Worm (Caenorhabditis elegans) whole organism, young adult: ENCODE data around the gene gex-5.

Source experiments
- B0261.1 ChIP-seq: sonication (generic microtip); optimal IDR thresholded peaks from 2 replicates; lab custom pipeline; 2016; ENCODE audit warnings: mild to moderate bottlenecking, missing genetic modification characterization, moderate library complexity, missing compliant biosample characterization
- F37B4.10 ChIP-seq: fragments of 200-800 bp; sonication (Bioruptor generic); IDR thresholded peaks from 2 replicates; pipeline ENCODE4 v1.3.6; 2022; ENCODE audit warnings: missing genetic modification characterization, missing compliant biosample characterization
- F49E8.2 ChIP-seq: sonication (generic microtip); optimal IDR thresholded peaks from 3 replicates; lab custom pipeline; 2017; ENCODE audit warnings: missing genetic modification characterization, mild to moderate bottlenecking, missing compliant biosample characterization, antibody characterized with exemption, moderate library complexity; ENCODE audit not compliant: insufficient read depth
- K12H6.12 ChIP-seq: fragments of 200-800 bp; sonication (Bioruptor generic); optimal IDR thresholded peaks from 2 replicates; lab custom pipeline; 2018; ENCODE audit warnings: mild to moderate bottlenecking, missing genetic modification characterization, missing compliant biosample characterization
- Y53G8AR.9 ChIP-seq: fragments of 200-800 bp; sonication (Bioruptor generic); conservative IDR thresholded peaks from 2 replicates; pipeline ENCODE4 v1.3.6; 2022; ENCODE audit warnings: missing genetic modification reagents, missing genetic modification characterization, missing compliant biosample characterization
- Y95B8A.8 ChIP-seq: fragments of 200-800 bp; sonication (Bioruptor generic); IDR thresholded peaks from 2 replicates; pipeline ENCODE4 v1.3.6; 2022; ENCODE audit warnings: missing genetic modification reagents, missing genetic modification characterization, missing compliant biosample characterization
- ZK185.1 ChIP-seq: sonication (generic microtip); optimal IDR thresholded peaks from 2 replicates; lab custom pipeline; 2016; ENCODE audit warnings: mild to moderate bottlenecking, missing genetic modification characterization, missing compliant biosample characterization; ENCODE audit not compliant: poor library complexity, severe bottlenecking
- akir-1 ChIP-seq: fragments of 200-800 bp; sonication (Bioruptor generic); optimal IDR thresholded peaks from 2 replicates; lab custom pipeline; 2018; ENCODE audit warnings: mild to moderate bottlenecking, missing genetic modification characterization, moderate library complexity, missing compliant biosample characterization
- ama-1 ChIP-seq, 3 experiments: fragments of 150-350 bp in 1 of 3; sonication (generic microtip) in 2 of 3; optimal IDR thresholded peaks; 2 replicates each; lab custom pipeline; 2014 to 2018; ENCODE audit warnings: missing biosample characterization in 2 of 3, missing genetic modification characterization in 2 of 3, missing genetic modification reagents in 2 of 3
- atf-7 ChIP-seq: sonication (generic microtip); optimal IDR thresholded peaks from 2 replicates; lab custom pipeline; 2017; ENCODE audit warnings: mild to moderate bottlenecking, missing genetic modification characterization, missing compliant biosample characterization
- attf-6 ChIP-seq: fragments of 200-800 bp; sonication (Bioruptor generic); IDR thresholded peaks from 2 replicates; pipeline ENCODE4 v1.3.6; 2022; ENCODE audit warnings: missing genetic modification reagents, missing genetic modification characterization, missing compliant biosample characterization
- bed-2 ChIP-seq: fragments of 200-800 bp; sonication (Bioruptor generic); IDR thresholded peaks from 2 replicates; pipeline ENCODE4 v1.3.6; 2022; ENCODE audit warnings: missing genetic modification reagents, missing genetic modification characterization, missing compliant biosample characterization
- ccch-3 ChIP-seq: fragments of 200-800 bp; sonication (Bioruptor generic); optimal IDR thresholded peaks from 2 replicates; lab custom pipeline; 2018; ENCODE audit warnings: mild to moderate bottlenecking, missing genetic modification characterization, missing compliant biosample characterization
- ceh-100 ChIP-seq: fragments of 200-800 bp; sonication (Bioruptor generic); IDR thresholded peaks from 2 replicates; pipeline ENCODE4 v1.3.6; 2022; ENCODE audit warnings: missing genetic modification reagents, missing genetic modification characterization, missing compliant biosample characterization
- ceh-40 ChIP-seq: fragments of 200-800 bp; sonication (Bioruptor generic); IDR thresholded peaks from 2 replicates; pipeline ENCODE4 v1.3.6; 2022; ENCODE audit warnings: missing genetic modification characterization, missing compliant biosample characterization
- ceh-58 ChIP-seq: fragments of 200-800 bp; sonication (Bioruptor generic); IDR thresholded peaks from 2 replicates; pipeline ENCODE4 v1.3.6; 2022; ENCODE audit warnings: missing genetic modification characterization, missing compliant biosample characterization
- die-1 ChIP-seq: sonication (generic microtip); optimal IDR thresholded peaks from 2 replicates; lab custom pipeline; 2016; ENCODE audit warnings: missing genotype, mild to moderate bottlenecking, missing genetic modification characterization, missing compliant biosample characterization
- dpl-1 ChIP-seq: fragments of 150-350 bp; optimal IDR thresholded peaks from 2 replicates; lab custom pipeline; 2014; ENCODE audit warnings: missing biosample characterization, missing genetic modification reagents, missing genetic modification characterization
- egrh-3 ChIP-seq: fragments of 200-800 bp; sonication (Bioruptor generic); IDR thresholded peaks from 2 replicates; pipeline ENCODE4 v1.3.6; 2022; ENCODE audit warnings: missing genetic modification reagents, missing genetic modification characterization, missing compliant biosample characterization
- ekl-4 ChIP-seq: fragments of 200-800 bp; sonication (Bioruptor generic); IDR thresholded peaks from 2 replicates; pipeline ENCODE4 v1.3.6; 2022; ENCODE audit warnings: missing genetic modification reagents, missing genetic modification characterization, missing compliant biosample characterization
- fkh-3 ChIP-seq: sonication (generic microtip); optimal IDR thresholded peaks from 2 replicates; lab custom pipeline; 2016; ENCODE audit warnings: mild to moderate bottlenecking, missing genetic modification characterization, missing compliant biosample characterization
- him-1 ChIP-seq: sonication (generic microtip); optimal IDR thresholded peaks from 2 replicates; lab custom pipeline; 2016; ENCODE audit warnings: missing genotype, missing genetic modification reagents, missing genetic modification characterization, missing compliant biosample characterization
- hmg-20 ChIP-seq: fragments of 200-800 bp; sonication (Bioruptor generic); IDR thresholded peaks from 2 replicates; pipeline ENCODE4 v1.3.6; 2022; ENCODE audit warnings: missing genetic modification reagents, missing genetic modification characterization, missing compliant biosample characterization
- hsf-1 ChIP-seq: fragments of 200-800 bp; sonication (Bioruptor generic); IDR thresholded peaks from 2 replicates; pipeline ENCODE4 v1.3.6; 2022; ENCODE audit warnings: missing genetic modification reagents, missing genetic modification characterization, missing compliant biosample characterization
- lag-1 ChIP-seq: fragments of 200-800 bp; sonication (Bioruptor generic); IDR thresholded peaks from 2 replicates; pipeline ENCODE4 v1.3.6; 2022; ENCODE audit warnings: missing genetic modification reagents, missing genetic modification characterization, missing compliant biosample characterization
- let-526 ChIP-seq: fragments of 200-800 bp; sonication (Bioruptor generic); IDR thresholded peaks from 2 replicates; pipeline ENCODE4 v1.3.6; 2022; ENCODE audit warnings: missing genetic modification reagents, missing genetic modification characterization, missing compliant biosample characterization
- let-607 ChIP-seq, 2 experiments: fragments of 200-800 bp in 1 of 2; sonication (Bioruptor generic) in 1 of 2; sonication (generic microtip) in 1 of 2; optimal IDR thresholded peaks; 2 replicates each; lab custom pipeline; 2016 to 2018; ENCODE audit warnings: mild to moderate bottlenecking in 2 of 2, missing compliant biosample characterization in 2 of 2, missing genetic modification characterization in 2 of 2, moderate library complexity in 2 of 2, missing genotype in 1 of 2
- lin-40 ChIP-seq: sonication (generic microtip); optimal IDR thresholded peaks from 2 replicates; lab custom pipeline; 2016; ENCODE audit warnings: missing genetic modification characterization, mild to moderate bottlenecking, missing compliant biosample characterization, missing genotype, missing genetic modification reagents
- lir-1 ChIP-seq: fragments of 200-800 bp; sonication (Bioruptor generic); conservative IDR thresholded peaks from 2 replicates; pipeline ENCODE4 v1.3.6; 2022; ENCODE audit warnings: missing genetic modification reagents, missing genetic modification characterization, missing compliant biosample characterization
- madf-3 ChIP-seq: fragments of 200-800 bp; sonication (Bioruptor generic); IDR thresholded peaks from 2 replicates; pipeline ENCODE4 v1.3.6; 2022; ENCODE audit warnings: missing genetic modification reagents, missing genetic modification characterization, missing compliant biosample characterization
- madf-8 ChIP-seq: fragments of 200-800 bp; sonication (Bioruptor generic); conservative IDR thresholded peaks from 2 replicates; pipeline ENCODE4 v1.3.6; 2022; ENCODE audit warnings: missing genetic modification reagents, missing genetic modification characterization, missing compliant biosample characterization
- nhr-179 ChIP-seq: sonication (generic microtip); optimal IDR thresholded peaks from 2 replicates; lab custom pipeline; 2016; ENCODE audit warnings: mild to moderate bottlenecking, missing genetic modification characterization, missing compliant biosample characterization
- nhr-27 ChIP-seq: fragments of 200-800 bp; sonication (Bioruptor generic); optimal IDR thresholded peaks from 2 replicates; lab custom pipeline; 2018; ENCODE audit warnings: mild to moderate bottlenecking, missing genetic modification characterization, moderate library complexity, missing compliant biosample characterization
- nhr-90 ChIP-seq: sonication (generic microtip); optimal IDR thresholded peaks from 2 replicates; lab custom pipeline; 2016; ENCODE audit warnings: missing genotype, mild to moderate bottlenecking, missing genetic modification characterization, missing compliant biosample characterization
- snpc-1.3 ChIP-seq: sonication (generic microtip); optimal IDR thresholded peaks from 2 replicates; lab custom pipeline; 2017; ENCODE audit warnings: missing genetic modification characterization, mild to moderate bottlenecking, missing compliant biosample characterization, antibody characterized with exemption, moderate library complexity, missing genotype, missing genetic modification reagents; ENCODE audit not compliant: insufficient read depth
- snpc-4 ChIP-seq, 5 experiments: fragments of 150-350 bp in 1 of 5; sonication (generic microtip) in 4 of 5; optimal IDR thresholded peaks; 2 replicates each; lab custom pipeline; 2014 to 2018; ENCODE audit warnings: missing genetic modification characterization in 5 of 5, missing biosample characterization in 3 of 5, antibody characterized with exemption in 2 of 5, mild to moderate bottlenecking in 2 of 5, missing compliant biosample characterization in 2 of 5, missing genotype in 2 of 5, moderate library complexity in 2 of 5, missing genetic modification reagents in 1 of 5
- tbp1 ChIP-seq: fragments of 200-800 bp; sonication (Bioruptor generic); optimal IDR thresholded peaks from 2 replicates; lab custom pipeline; 2018; ENCODE audit warnings: mild to moderate bottlenecking, missing genetic modification characterization, missing compliant biosample characterization
- tbx-9 ChIP-seq: sonication (generic microtip); optimal IDR thresholded peaks from 2 replicates; lab custom pipeline; 2016; ENCODE audit warnings: borderline replicate concordance, missing genetic modification characterization, inconsistent platforms, missing compliant biosample characterization
- unc-130 ChIP-seq: sonication (generic microtip); optimal IDR thresholded peaks from 2 replicates; lab custom pipeline; 2016; ENCODE audit warnings: missing genetic modification reagents, missing genetic modification characterization, missing compliant biosample characterization
- unc-62 ChIP-seq: fragments of 150-350 bp; optimal IDR thresholded peaks from 2 replicates; lab custom pipeline; 2014; ENCODE audit warnings: missing biosample characterization, missing genetic modification reagents, missing genetic modification characterization
- xnd-1 ChIP-seq: sonication (generic microtip); optimal IDR thresholded peaks from 2 replicates; lab custom pipeline; 2016; ENCODE audit warnings: missing genotype, missing genetic modification reagents, missing genetic modification characterization, missing compliant biosample characterization
- zfh-2 ChIP-seq: fragments of 200-800 bp; sonication (Bioruptor generic); conservative IDR thresholded peaks from 2 replicates; pipeline ENCODE4 v1.3.6; 2022; ENCODE audit warnings: missing genetic modification reagents, missing genetic modification characterization, missing compliant biosample characterization
- ztf-22 ChIP-seq: fragments of 200-800 bp; sonication (Bioruptor generic); optimal IDR thresholded peaks from 2 replicates; lab custom pipeline; 2018; ENCODE audit warnings: mild to moderate bottlenecking, missing genetic modification characterization, moderate library complexity, missing compliant biosample characterization
- ztf-25 ChIP-seq: fragments of 200-800 bp; sonication (Bioruptor generic); IDR thresholded peaks from 2 replicates; pipeline ENCODE4 v1.3.6; 2022; ENCODE audit warnings: missing genetic modification reagents, missing genetic modification characterization, missing compliant biosample characterization
- ztf-3 ChIP-seq: fragments of 200-800 bp; sonication (Bioruptor generic); optimal IDR thresholded peaks from 2 replicates; lab custom pipeline; 2018; ENCODE audit warnings: mild to moderate bottlenecking, missing genetic modification characterization, missing compliant biosample characterization

The gex-5 gene

DNA sequence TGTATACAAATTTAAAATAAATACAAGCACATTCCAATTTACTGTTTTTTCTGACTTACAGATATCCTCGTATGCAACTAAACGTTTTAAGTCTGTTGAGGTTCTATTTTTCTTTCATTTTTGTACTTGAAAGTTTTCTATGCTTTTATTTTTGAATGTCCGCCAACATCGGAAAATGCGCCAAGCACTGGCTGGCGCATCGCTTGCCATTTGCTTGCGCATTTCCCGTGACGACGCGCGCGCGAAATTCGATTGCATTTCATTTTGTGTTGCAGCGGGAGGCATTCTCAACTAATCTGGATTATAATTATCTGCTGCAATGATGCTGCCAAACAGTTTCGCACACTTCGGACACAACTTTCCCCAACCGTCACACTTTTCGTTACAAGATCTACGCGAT is 24.8 kb downstream of the gex-5 start, which contains the start of gene fbxl-2 (continued):
- TF ChIP-seq egrh-3 (GFP tag; lab: Robert Waterston, UW) = peak; percentile 63
- peak; percentile 82 for TF ChIP-seq atf-7 (tag; lab: Kevin White, UChicago)
- TF ChIP-seq tbp1 (GFP tag; lab: Kevin White, UChicago) = peak; percentile 74
- TF ChIP-seq let-607 (tag; optimal IDR thresholded peaks at IDR 0.05; lab: Kevin White, UChicago) = peak; percentile 54 to 83
- TF ChIP-seq hmg-20 (GFP tag; lab: Robert Waterston, UW) = peak; percentile 90
- TF ChIP-seq die-1 = no peak
- peak; percentile 92 for TF ChIP-seq zfh-2 (GFP tag; lab: Robert Waterston, UW)
- TF ChIP-seq nhr-90 (tag; lab: Kevin White, UChicago) = peak; percentile 60
- no peak for TF ChIP-seq ztf-25
- no peak for TF ChIP-seq unc-62 (GFP tag; lab: Kevin White, UChicago)
- peak; percentile 64 for TF ChIP-seq F49E8.2 (tag; lab: Kevin White, UChicago)
- no peak for TF ChIP-seq tbx-9
- TF ChIP-seq madf-8 = peak; percentile 84
- no peak for TF ChIP-seq lin-40 (tag; lab: Kevin White, UChicago)
- no peak for TF ChIP-seq nhr-179 (tag; lab: Kevin White, UChicago)
- TF ChIP-seq akir-1 = peak; percentile 16
- peak; percentile 22 for TF ChIP-seq ccch-3 (GFP tag; lab: Kevin White, UChicago)
- TF ChIP-seq ztf-3 = peak; percentile 7
- TF ChIP-seq ZK185.1 (tag; lab: Kevin White, UChicago) = peak; percentile 92
- TF ChIP-seq madf-3 (GFP tag; lab: Robert Waterston, UW) = peak; percentile 95
- TF ChIP-seq nhr-27 = no peak
- TF ChIP-seq Y95B8A.8 (GFP tag; lab: Robert Waterston, UW) = peak; percentile 84
- TF ChIP-seq lag-1 (GFP tag; lab: Robert Waterston, UW) = no peak
- no peak for TF ChIP-seq ztf-22 (GFP tag; lab: Kevin White, UChicago)
- peak; percentile 98 for TF ChIP-seq dpl-1
- TF ChIP-seq ceh-40 (GFP tag; lab: Robert Waterston, UW) = no peak
- TF ChIP-seq unc-130 (GFP tag; lab: Kevin White, UChicago) = peak; percentile 36
- TF ChIP-seq bed-2 (GFP tag; lab: Robert Waterston, UW) = peak; percentile 82
- no peak for TF ChIP-seq ama-1 (optimal IDR thresholded peaks at IDR 0.05; lab: Kevin White, UChicago)
- peak in 1 of 2 experiments; percentile 54 for TF ChIP-seq ama-1 (GFP tag; optimal IDR thresholded peaks at IDR 0.05; lab: Kevin White, UChicago)
- peak; percentile 92 for TF ChIP-seq lir-1 (GFP tag; lab: Robert Waterston, UW)
- peak; percentile 85 for TF ChIP-seq K12H6.12
- peak; percentile 97 for TF ChIP-seq Y53G8AR.9 (GFP tag; lab: Robert Waterston, UW)
- peak; percentile 26 for TF ChIP-seq snpc-4 (GFP tag; optimal IDR thresholded peaks at IDR 0.05; lab: Kevin White, UChicago)
- peak in 3 of 4 experiments; percentile 74 to 82 (median 81) for TF ChIP-seq snpc-4 (tag; optimal IDR thresholded peaks at IDR 0.05; lab: Kevin White, UChicago)
- peak; percentile 85 for TF ChIP-seq let-526
- peak; percentile 67; the same call in 1 of the 2 replicates for TF ChIP-seq attf-6 (GFP tag; lab: Robert Waterston, UW)
- TF ChIP-seq ceh-100 (GFP tag; lab: Robert Waterston, UW) = peak; percentile 83
- peak; percentile 21 for TF ChIP-seq B0261.1 (tag; lab: Kevin White, UChicago)
- peak; percentile 10 for TF ChIP-seq him-1 (tag; lab: Kevin White, UChicago)
- peak; percentile 95 for TF ChIP-seq ekl-4 (GFP tag; lab: Robert Waterston, UW)
- peak; percentile 41 for TF ChIP-seq snpc-1.3 (tag; lab: Kevin White, UChicago)
- TF ChIP-seq fkh-3 = peak; percentile 10
- TF ChIP-seq F37B4.10 (GFP tag; lab: Robert Waterston, UW) = 0 out of 2 replicates have a peak, but pooled peaks have one; percentile 82
- peak; percentile 79 for TF ChIP-seq xnd-1 (tag; lab: Kevin White, UChicago)
- peak; percentile 85 for TF ChIP-seq hsf-1 (GFP tag; lab: Robert Waterston, UW)
- TF ChIP-seq ceh-58 (GFP tag; lab: Robert Waterston, UW) = no peak
